Comparison of ENCODE assay signal across 5 worm cellular contexts in genomic region chrIII:8124323-8124722, ce11.
TF ChIP-seq lines count a peak whose summit lies in the region.

No protein-coding gene starts in this region.

TF ChIP-seq in whole organism, L1 larva, 84 proteins besides CTCF, POLR2A, EP300 and RAD21 (continues in another document):
- TF ChIP-seq tbx-2 (tag; optimal IDR thresholded peaks at IDR 0.05; lab: Kevin White, UChicago) = peak; percentile 54
- peak; percentile 20 for TF ChIP-seq lin-13 (GFP tag; optimal IDR thresholded peaks at IDR 0.05; lab: Kevin White, UChicago)
- TF ChIP-seq rnt-1 (tag; optimal IDR thresholded peaks at IDR 0.05; lab: Kevin White, UChicago) = peak; percentile 67
- TF ChIP-seq nhr-90 (tag; optimal IDR thresholded peaks at IDR 0.05; lab: Kevin White, UChicago; ENCODE audit: poor library complexity) = no peak
- peak; percentile 45 for TF ChIP-seq nhr-77 (tag; optimal IDR thresholded peaks at IDR 0.05; lab: Kevin White, UChicago)
- TF ChIP-seq ets-5 (GFP tag; IDR thresholded peaks at IDR 0.05; lab: Robert Waterston, UW) = no peak
- TF ChIP-seq fkh-4 (tag; optimal IDR thresholded peaks at IDR 0.05; lab: Kevin White, UChicago; ENCODE audit: borderline replicate concordance) = no peak
- TF ChIP-seq nhr-19 (GFP tag; conservative IDR thresholded peaks at IDR 0.05; lab: Robert Waterston, UW) = peak; percentile 31; the same call in 1 of the 2 replicates
- no peak for TF ChIP-seq ceh-88 (GFP tag; IDR thresholded peaks at IDR 0.05; lab: Robert Waterston, UW)
- TF ChIP-seq ceh-63 (GFP tag; optimal IDR thresholded peaks at IDR 0.05; lab: Kevin White, UChicago) = no peak
- TF ChIP-seq nhr-47 (tag; optimal IDR thresholded peaks at IDR 0.05; lab: Kevin White, UChicago) = peak; percentile 50
- peak in 1 of 6 experiments; percentile 59 for TF ChIP-seq elt-3 (tag; optimal IDR thresholded peaks at IDR 0.05; lab: Kevin White, UChicago)
- TF ChIP-seq mep-1 (tag; optimal IDR thresholded peaks at IDR 0.05; lab: Kevin White, UChicago) = peak; percentile 86
- TF ChIP-seq sox-4 (tag; optimal IDR thresholded peaks at IDR 0.05; lab: Kevin White, UChicago) = no peak
- TF ChIP-seq lin-39 (tag; optimal IDR thresholded peaks at IDR 0.05; lab: Kevin White, UChicago) = no peak
- TF ChIP-seq nhr-71 (tag; optimal IDR thresholded peaks at IDR 0.05; lab: Kevin White, UChicago) = peak; percentile 82
- no peak for TF ChIP-seq egl-13 (tag; optimal IDR thresholded peaks at IDR 0.05; lab: Kevin White, UChicago)
- peak; percentile 27 for TF ChIP-seq skn-1 (tag; optimal IDR thresholded peaks at IDR 0.05; lab: Kevin White, UChicago)

TF ChIP-seq in whole organism, L3 larva, 47 proteins besides CTCF, POLR2A, EP300 and RAD21 (continues in another document):
- TF ChIP-seq pha-4 (tag; optimal IDR thresholded peaks at IDR 0.05; lab: Kevin White, UChicago) (peak; percentile 79), unc-62 (GFP tag; optimal IDR thresholded peaks at IDR 0.05; lab: Kevin White, UChicago) (no peak), nhr-77 (tag; optimal IDR thresholded peaks at IDR 0.05; lab: Kevin White, UChicago) (no peak), mdl-1 (tag; optimal IDR thresholded peaks at IDR 0.05; lab: Kevin White, UChicago) (peak; percentile 31), fkh-10 (GFP tag; optimal IDR thresholded peaks at IDR 0.05; lab: Kevin White, UChicago) (peak; percentile 67), ceh-28 (tag; optimal IDR thresholded peaks at IDR 0.05; lab: Kevin White, UChicago) (peak; percentile 41), nhr-23 (tag; optimal IDR thresholded peaks at IDR 0.05; lab: Kevin White, UChicago) (peak; percentile 86), nhr-12 (tag; optimal IDR thresholded peaks at IDR 0.05; lab: Kevin White, UChicago) (no peak), ZK546.5 (tag; optimal IDR thresholded peaks at IDR 0.05; lab: Kevin White, UChicago) (no peak), ceh-82 (tag; optimal IDR thresholded peaks at IDR 0.05; lab: Kevin White, UChicago) (no peak), nhr-237 (tag; optimal IDR thresholded peaks at IDR 0.05; lab: Kevin White, UChicago) (no peak), nhr-76 (tag; optimal IDR thresholded peaks at IDR 0.05; lab: Kevin White, UChicago) (no peak), elt-3 (tag; optimal IDR thresholded peaks at IDR 0.05; lab: Kevin White, UChicago) (no peak), nhr-67 (tag; optimal IDR thresholded peaks at IDR 0.05; lab: Kevin White, UChicago) (no peak), skn-1 (tag; optimal IDR thresholded peaks at IDR 0.05; lab: Kevin White, UChicago) (peak; percentile 65), pqm-1 (tag; optimal IDR thresholded peaks at IDR 0.05; lab: Kevin White, UChicago) (peak; percentile 60), ceh-9 (tag; optimal IDR thresholded peaks at IDR 0.05; lab: Kevin White, UChicago) (no peak), egl-5 (tag; optimal IDR thresholded peaks at IDR 0.05; lab: Kevin White, UChicago) (peak; percentile 89), tbx-2 (tag; optimal IDR thresholded peaks at IDR 0.05; lab: Kevin White, UChicago) (no peak), ama-1 (optimal IDR thresholded peaks at IDR 0.05; lab: Kevin White, UChicago) (no peak)

TF ChIP-seq in whole organism, early embryonic, 17 proteins besides CTCF, POLR2A, EP300 and RAD21:
- TF ChIP-seq ets-7 (tag; optimal IDR thresholded peaks at IDR 0.05; lab: Kevin White, UChicago) (no peak), flt-1 (GFP tag; IDR thresholded peaks at IDR 0.05; lab: Robert Waterston, UW) (no peak), hmg-4 (GFP tag; optimal IDR thresholded peaks at IDR 0.05; lab: Kevin White, UChicago) (peak; percentile 27), tbx-11 (GFP tag; IDR thresholded peaks at IDR 0.05; lab: Robert Waterston, UW) (no peak), F13C5.2 (tag; optimal IDR thresholded peaks at IDR 0.05; lab: Kevin White, UChicago) (peak; percentile 30)

TF ChIP-seq in whole organism, midembryonic, 9 proteins besides CTCF, POLR2A, EP300 and RAD21:
- TF ChIP-seq flt-1 (GFP tag; IDR thresholded peaks at IDR 0.05; lab: Robert Waterston, UW) = no peak
- peak; percentile 21 for TF ChIP-seq cog-1 (tag; optimal IDR thresholded peaks at IDR 0.05; lab: Kevin White, UChicago)
TF ChIP-seq in whole organism, midembryonic: peak in this region for 1.

TF ChIP-seq in whole organism, young adult, 124 proteins besides CTCF, POLR2A, EP300 and RAD21 (continues in another document):
- TF ChIP-seq unc-130 (GFP tag; optimal IDR thresholded peaks at IDR 0.05; lab: Kevin White, UChicago) (no peak), zfh-2 (GFP tag; conservative IDR thresholded peaks at IDR 0.05; lab: Robert Waterston, UW) (no peak), K11D2.4 (GFP tag; IDR thresholded peaks at IDR 0.05; lab: Robert Waterston, UW) (no peak), B0019.2 (GFP tag; conservative IDR thresholded peaks at IDR 0.05; lab: Robert Waterston, UW) (no peak), ets-4 (GFP tag; optimal IDR thresholded peaks at IDR 0.05; lab: Kevin White, UChicago) (no peak), ztf-6 (GFP tag; IDR thresholded peaks at IDR 0.05; lab: Robert Waterston, UW) (no peak), madf-8 (GFP tag; conservative IDR thresholded peaks at IDR 0.05; lab: Robert Waterston, UW) (no peak), F52B5.7 (tag; optimal IDR thresholded peaks at IDR 0.05; lab: Kevin White, UChicago) (no peak), pha-4 (tag; optimal IDR thresholded peaks at IDR 0.05; lab: Kevin White, UChicago) (no peak), madf-6 (GFP tag; IDR thresholded peaks at IDR 0.05; lab: Robert Waterston, UW) (no peak), pbrm-1 (GFP tag; IDR thresholded peaks at IDR 0.05; lab: Robert Waterston, UW) (no peak), lin-40 (tag; optimal IDR thresholded peaks at IDR 0.05; lab: Kevin White, UChicago) (peak; percentile 44), sptf-2 (GFP tag; optimal IDR thresholded peaks at IDR 0.05; lab: Kevin White, UChicago) (no peak), zim-3 (tag; optimal IDR thresholded peaks at IDR 0.05; lab: Kevin White, UChicago) (no peak), sdz-38 (tag; optimal IDR thresholded peaks at IDR 0.05; lab: Kevin White, UChicago) (no peak), F37B4.10 (GFP tag; IDR thresholded peaks at IDR 0.05; lab: Robert Waterston, UW) (no peak), ztf-26 (tag; optimal IDR thresholded peaks at IDR 0.05; lab: Kevin White, UChicago) (no peak), attf-3 (GFP tag; conservative IDR thresholded peaks at IDR 0.05; lab: Robert Waterston, UW) (no peak), F39B2.1 (GFP tag; IDR thresholded peaks at IDR 0.05; lab: Robert Waterston, UW) (no peak), rcor-1 (GFP tag; IDR thresholded peaks at IDR 0.05; lab: Robert Waterston, UW) (no peak), B0261.1 (tag; optimal IDR thresholded peaks at IDR 0.05; lab: Kevin White, UChicago) (no peak), dox-1 (GFP tag; IDR thresholded peaks at IDR 0.05; lab: Robert Waterston, UW) (no peak), somi-1 (GFP tag; optimal IDR thresholded peaks at IDR 0.05; lab: Kevin White, UChicago) (peak; percentile 34), nhr-80 (tag; optimal IDR thresholded peaks at IDR 0.05; lab: Kevin White, UChicago) (peak; percentile 62), cebp-2 (GFP tag; IDR thresholded peaks at IDR 0.05; lab: Robert Waterston, UW) (no peak), athp-1 (tag; optimal IDR thresholded peaks at IDR 0.05; lab: Kevin White, UChicago) (no peak), B0336.3 (GFP tag; IDR thresholded peaks at IDR 0.05; lab: Robert Waterston, UW) (no peak), aptf-3 (GFP tag; IDR thresholded peaks at IDR 0.05; lab: Robert Waterston, UW) (no peak), hmg-20 (GFP tag; IDR thresholded peaks at IDR 0.05; lab: Robert Waterston, UW) (no peak), egl-44 (GFP tag; IDR thresholded peaks at IDR 0.05; lab: Robert Waterston, UW) (no peak), B0035.1 (tag; optimal IDR thresholded peaks at IDR 0.05; lab: Kevin White, UChicago) (no peak), ceh-91 (GFP tag; IDR thresholded peaks at IDR 0.05; lab: Robert Waterston, UW) (no peak), madf-10 (tag; optimal IDR thresholded peaks at IDR 0.05; lab: Kevin White, UChicago) (no peak), ekl-4 (GFP tag; IDR thresholded peaks at IDR 0.05; lab: Robert Waterston, UW) (no peak), hlh-26 (GFP tag; conservative IDR thresholded peaks at IDR 0.05; lab: Robert Waterston, UW) (no peak), mes-4 (tag; optimal IDR thresholded peaks at IDR 0.05; lab: Kevin White, UChicago) (no peak), lsl-1 (GFP tag; optimal IDR thresholded peaks at IDR 0.05; lab: Kevin White, UChicago) (no peak), him-1 (tag; optimal IDR thresholded peaks at IDR 0.05; lab: Kevin White, UChicago) (no peak), egrh-3 (GFP tag; IDR thresholded peaks at IDR 0.05; lab: Robert Waterston, UW) (no peak), F22D6.2 (tag; optimal IDR thresholded peaks at IDR 0.05; lab: Kevin White, UChicago) (no peak), nhr-90 (tag; optimal IDR thresholded peaks at IDR 0.05; lab: Kevin White, UChicago) (no peak), tlf-1 (GFP tag; optimal IDR thresholded peaks at IDR 0.05; lab: Kevin White, UChicago) (no peak), lin-35 (GFP tag; optimal IDR thresholded peaks at IDR 0.05; lab: Kevin White, UChicago) (peak in 1 of 3 experiments; percentile 49), dpff-1 (tag; optimal IDR thresholded peaks at IDR 0.05; lab: Kevin White, UChicago) (no peak), snpc-3.4 (tag; optimal IDR thresholded peaks at IDR 0.05; lab: Kevin White, UChicago) (no peak), hsf-1 (GFP tag; IDR thresholded peaks at IDR 0.05; lab: Robert Waterston, UW) (no peak), lin-54 (GFP tag; optimal IDR thresholded peaks at IDR 0.05; lab: Kevin White, UChicago) (no peak), madf-3 (GFP tag; IDR thresholded peaks at IDR 0.05; lab: Robert Waterston, UW) (no peak), tbp1 (GFP tag; optimal IDR thresholded peaks at IDR 0.05; lab: Kevin White, UChicago) (peak; percentile 4), nfyb-1 (GFP tag; IDR thresholded peaks at IDR 0.05; lab: Robert Waterston, UW) (no peak), lag-1 (GFP tag; IDR thresholded peaks at IDR 0.05; lab: Robert Waterston, UW) (no peak), hmg-1.2 (GFP tag; IDR thresholded peaks at IDR 0.05; lab: Robert Waterston, UW) (peak; percentile 63; the same call in 1 of the 2 replicates), ceh-58 (GFP tag; IDR thresholded peaks at IDR 0.05; lab: Robert Waterston, UW) (no peak), snpc-1.1 (tag; optimal IDR thresholded peaks at IDR 0.05; lab: Kevin White, UChicago; ENCODE audit: insufficient read depth) (no peak), T26A5.8 (tag; optimal IDR thresholded peaks at IDR 0.05; lab: Kevin White, UChicago) (no peak), bed-2 (GFP tag; IDR thresholded peaks at IDR 0.05; lab: Robert Waterston, UW) (no peak)

Comparison
In these comparisons a context has a peak if more than half of its experiments do, and no peak if none do; other contexts are left out.
1. Of the 8 proteins assayed by ChIP-seq in both whole organism, young adult and whole organism, L1 larva: peak only in whole organism, young adult: none; only in whole organism, L1 larva: dpl-1 and efl-1; in both: none; in neither: 5; mixed calls (peak in some experiments, not most) for 1.